Fruit fly (Drosophila melanogaster): ENCODE data around the gene dan.

Gene dan

dm6 chr3R:25167407-25168191 is 16.6 kb upstream of the dan start (continued):
- TF ChIP-seq amos (GFP tag; IDR thresholded peaks at IDR 0.05; ENCODE audit: partially characterized antibody) (no peak), HLH3B (GFP tag; IDR thresholded peaks at IDR 0.05) (no peak), CG9817 (tag; optimal IDR thresholded peaks at IDR 0.05) (no peak), CG43689 (GFP tag; IDR thresholded peaks at IDR 0.05) (no peak), Aef1 (GFP tag; IDR thresholded peaks at IDR 0.05) (no peak), CG10543 (GFP tag; optimal IDR thresholded peaks at IDR 0.05) (no peak), CG8359 (GFP tag; optimal IDR thresholded peaks at IDR 0.05; ENCODE audit: borderline replicate concordance) (no peak), CG18011 (GFP tag; optimal IDR thresholded peaks at IDR 0.05) (no peak), gem (tag; optimal IDR thresholded peaks at IDR 0.05) (peak; percentile 47), Fer3 (tag; optimal IDR thresholded peaks at IDR 0.05) (no peak), CG18764 (GFP tag; optimal IDR thresholded peaks at IDR 0.05) (no peak), CG6854 (GFP tag; optimal IDR thresholded peaks at IDR 0.05) (no peak), Kr (GFP tag; optimal IDR thresholded peaks at IDR 0.05) (no peak), Bgb (GFP tag; IDR thresholded peaks at IDR 0.05; ENCODE audit: partially characterized antibody) (no peak), CG14710 (tag; optimal IDR thresholded peaks at IDR 0.05) (no peak), Sox102F (GFP tag; optimal IDR thresholded peaks at IDR 0.05) (no peak), CG4424 (GFP tag; optimal IDR thresholded peaks at IDR 0.05) (no peak), E2f1 (GFP tag; IDR thresholded peaks at IDR 0.05) (no peak), dmrt99B (tag; optimal IDR thresholded peaks at IDR 0.05) (peak; percentile 45), CG2199 (GFP tag; IDR thresholded peaks at IDR 0.05) (0 out of 3 replicates have a peak, but pooled peaks have one; percentile 34), CG17359 (tag; optimal IDR thresholded peaks at IDR 0.05) (no peak), zfh1 (GFP tag; IDR thresholded peaks at IDR 0.05) (no peak), NFAT (GFP tag; IDR thresholded peaks at IDR 0.05) (no peak), CG17802 (tag; optimal IDR thresholded peaks at IDR 0.05) (no peak), Ets65A (GFP tag) (no peak), CG10274 (GFP tag; optimal IDR thresholded peaks at IDR 0.05) (no peak), CG13287 (GFP tag; IDR thresholded peaks at IDR 0.05; ENCODE audit: partially characterized antibody) (no peak), fru (optimal IDR thresholded peaks at IDR 0.05) (no peak), MESR4 (GFP tag; optimal IDR thresholded peaks at IDR 0.05) (no peak)

- TF ChIP-seq HLHmδ (GFP tag; optimal IDR thresholded peaks at IDR 0.05) (no peak), CG10267 (tag; optimal IDR thresholded peaks at IDR 0.05) (peak; percentile 27), Ptx1 (GFP tag; IDR thresholded peaks at IDR 0.05) (peak; percentile 65), so (GFP tag; IDR thresholded peaks at IDR 0.05) (no peak), tap (tag; optimal IDR thresholded peaks at IDR 0.05) (peak; percentile 25), CG18619 (GFP tag; optimal IDR thresholded peaks at IDR 0.05) (peak; percentile 39), Sox100B (GFP tag; optimal IDR thresholded peaks at IDR 0.05) (peak; percentile 48), CG10366 (GFP tag; IDR thresholded peaks at IDR 0.05) (0 out of 2 replicates have a peak, but pooled peaks have one; percentile 16), kay (GFP tag; optimal IDR thresholded peaks at IDR 0.05) (peak; percentile 14), Bteb2 (GFP tag; optimal IDR thresholded peaks at IDR 0.05) (no peak), vfl (GFP tag; optimal IDR thresholded peaks at IDR 0.05) (no peak), NC2β (GFP tag; optimal IDR thresholded peaks at IDR 0.05) (no peak), CG2712 (tag; optimal IDR thresholded peaks at IDR 0.05) (peak; percentile 60), CG12299 (tag; optimal IDR thresholded peaks at IDR 0.05) (no peak), CG15601 (tag; optimal IDR thresholded peaks at IDR 0.05) (peak; percentile 3), jumu (GFP tag; optimal IDR thresholded peaks at IDR 0.05) (peak; percentile 10), salm (tag; optimal IDR thresholded peaks at IDR 0.05) (no peak), Vsx1 (GFP tag; optimal IDR thresholded peaks at IDR 0.05) (no peak), CG18262 (tag; optimal IDR thresholded peaks at IDR 0.05) (peak; percentile 55), bab2 (GFP tag; optimal IDR thresholded peaks at IDR 0.05) (peak; percentile 16)
Measured at dm6 chr3R:25168259-25168972, 15.8 kb upstream of the dan start.

All from whole organism, embryonic.